Worm (Caenorhabditis elegans) whole organism, L1 larva: Measurements from ENCODE around the gene T24D5.3.
"Not testable (repeated sequence)": the region's sequence is repeated elsewhere in the genome, so short reads cannot be mapped to it uniquely, and the experiment has no call there.

ENCODE experiments used
- Y116A8C.19 ChIP-seq: sonication (generic microtip); optimal IDR thresholded peaks from 2 replicates; lab custom pipeline; 2016; ENCODE audit warnings: missing compliant biosample characterization, missing genetic modification characterization, borderline replicate concordance
- alr-1 ChIP-seq: fragments of 200-800 bp; sonication (Bioruptor generic); optimal IDR thresholded peaks from 2 replicates; lab custom pipeline; 2018; ENCODE audit warnings: borderline replicate concordance, mild to moderate bottlenecking, missing genetic modification characterization, missing compliant biosample characterization
- blmp-1 ChIP-seq: fragments of 150-350 bp; optimal IDR thresholded peaks from 2 replicates; lab custom pipeline; 2014; ENCODE audit warnings: missing biosample characterization, missing genetic modification characterization
- ceh-63 ChIP-seq: fragments of 200-800 bp; sonication (Bioruptor generic); optimal IDR thresholded peaks from 2 replicates; lab custom pipeline; 2018; ENCODE audit warnings: mild to moderate bottlenecking, missing genetic modification characterization, missing compliant biosample characterization
- ceh-8 ChIP-seq: fragments of 200-800 bp; sonication (Bioruptor generic); optimal IDR thresholded peaks from 2 replicates; lab custom pipeline; 2018; ENCODE audit warnings: mild to moderate bottlenecking, missing genetic modification characterization, moderate library complexity, missing compliant biosample characterization
- ceh-90 ChIP-seq: sonication (generic microtip); optimal IDR thresholded peaks from 2 replicates; lab custom pipeline; 2016; ENCODE audit warnings: missing genetic modification characterization, missing compliant biosample characterization
- efl-1 ChIP-seq, 4 experiments: fragments of 150-350 bp; optimal IDR thresholded peaks in 3 of 4; peaks in 1 of 4; 1 replicate in 1 of 4; 2 replicates in 3 of 4; lab custom pipeline; 2014; ENCODE audit warnings: missing biosample characterization in 2 of 4, missing genetic modification characterization in 2 of 4, missing genetic modification reagents in 2 of 4
- elt-2 ChIP-seq: sonication (generic microtip); optimal IDR thresholded peaks from 2 replicates; lab custom pipeline; 2016; ENCODE audit warnings: missing genetic modification characterization, mild to moderate bottlenecking, inconsistent platforms, missing compliant biosample characterization, missing genetic modification reagents
- fkh-8 ChIP-seq: sonication (generic microtip); optimal IDR thresholded peaks from 2 replicates; lab custom pipeline; 2016; ENCODE audit warnings: mild to moderate bottlenecking, missing genetic modification characterization, missing compliant biosample characterization
- fos-1 ChIP-seq: fragments of 150-350 bp; optimal IDR thresholded peaks from 2 replicates; lab custom pipeline; 2014; ENCODE audit warnings: missing biosample characterization, missing genetic modification characterization
- grh-1 ChIP-seq: fragments of 200-800 bp; sonication (Bioruptor generic); IDR thresholded peaks from 2 replicates; pipeline ENCODE4 v1.3.6; 2022; ENCODE audit warnings: missing genetic modification reagents, missing genetic modification characterization, missing compliant biosample characterization
- hlh-4 ChIP-seq: sonication (generic microtip); optimal IDR thresholded peaks from 2 replicates; lab custom pipeline; 2016; ENCODE audit warnings: mild to moderate bottlenecking, missing genetic modification characterization, missing compliant biosample characterization
- irx-1 ChIP-seq: sonication (generic microtip); optimal IDR thresholded peaks from 2 replicates; lab custom pipeline; 2016; ENCODE audit warnings: missing genetic modification characterization, missing compliant biosample characterization
- isw-1 ChIP-seq: fragments of 200-800 bp; sonication (Bioruptor generic); IDR thresholded peaks from 2 replicates; pipeline ENCODE4 v1.3.6; 2022; ENCODE audit warnings: missing genetic modification characterization, missing compliant biosample characterization
- lin-15B ChIP-seq: fragments of 150-350 bp; sonication (generic microtip); optimal IDR thresholded peaks from 3 replicates; lab custom pipeline; 2014; ENCODE audit warnings: missing biosample characterization, missing genetic modification characterization
- mef-2 ChIP-seq: fragments of 150-350 bp; optimal IDR thresholded peaks from 2 replicates; lab custom pipeline; 2014; ENCODE audit warnings: missing biosample characterization, missing genetic modification characterization
- mep-1 ChIP-seq: fragments of 150-350 bp; optimal IDR thresholded peaks from 2 replicates; lab custom pipeline; 2014; ENCODE audit warnings: missing biosample characterization, missing genetic modification characterization
- nhr-11 ChIP-seq: fragments of 150-350 bp; optimal IDR thresholded peaks from 2 replicates; lab custom pipeline; 2014; ENCODE audit warnings: missing biosample characterization, missing genetic modification characterization
- nhr-20 ChIP-seq: sonication (generic microtip); optimal IDR thresholded peaks from 2 replicates; lab custom pipeline; 2016; ENCODE audit warnings: mild to moderate bottlenecking, missing genetic modification characterization, missing compliant biosample characterization
- nhr-237 ChIP-seq: fragments of 150-350 bp; optimal IDR thresholded peaks from 2 replicates; lab custom pipeline; 2014; ENCODE audit warnings: missing biosample characterization, missing genetic modification characterization
- nhr-28 ChIP-seq: fragments of 150-350 bp; optimal IDR thresholded peaks from 2 replicates; lab custom pipeline; 2014; ENCODE audit warnings: missing biosample characterization, missing genetic modification characterization
- nhr-71 ChIP-seq: sonication (generic microtip); optimal IDR thresholded peaks from 2 replicates; lab custom pipeline; 2016; ENCODE audit warnings: mild to moderate bottlenecking, missing genetic modification characterization, moderate library complexity, missing compliant biosample characterization
- nhr-77 ChIP-seq: fragments of 150-350 bp; optimal IDR thresholded peaks from 2 replicates; lab custom pipeline; 2014; ENCODE audit warnings: missing biosample characterization, missing genetic modification characterization
- nhr-90 ChIP-seq: sonication (generic microtip); optimal IDR thresholded peaks from 2 replicates; lab custom pipeline; 2016; ENCODE audit warnings: mild to moderate bottlenecking, missing genetic modification characterization, missing compliant biosample characterization; ENCODE audit not compliant: poor library complexity
- skn-1 ChIP-seq: fragments of 150-350 bp; optimal IDR thresholded peaks from 2 replicates; lab custom pipeline; 2014; ENCODE audit warnings: missing biosample characterization, missing genetic modification characterization
- snpc-4 ChIP-seq: fragments of 150-350 bp; optimal IDR thresholded peaks from 2 replicates; lab custom pipeline; 2014; ENCODE audit warnings: missing biosample characterization, missing genetic modification characterization
- sox-4 ChIP-seq: sonication (generic microtip); optimal IDR thresholded peaks from 2 replicates; lab custom pipeline; 2016; ENCODE audit warnings: missing genetic modification characterization, missing compliant biosample characterization
- sup-37 ChIP-seq: fragments of 200-800 bp; sonication (Bioruptor generic); optimal IDR thresholded peaks from 2 replicates; lab custom pipeline; 2018; ENCODE audit warnings: mild to moderate bottlenecking, missing genetic modification characterization, missing compliant biosample characterization
- swsn-7 ChIP-seq: sonication (generic microtip); optimal IDR thresholded peaks from 2 replicates; lab custom pipeline; 2016; ENCODE audit warnings: missing genetic modification characterization, missing compliant biosample characterization
- tbx-2 ChIP-seq: sonication (generic microtip); optimal IDR thresholded peaks from 2 replicates; lab custom pipeline; 2016; ENCODE audit warnings: missing genetic modification characterization, missing compliant biosample characterization
- unc-62 ChIP-seq: fragments of 150-350 bp; optimal IDR thresholded peaks from 2 replicates; lab custom pipeline; 2014; ENCODE audit warnings: missing biosample characterization, missing genetic modification reagents, missing genetic modification characterization
- unc-86 ChIP-seq: sonication (generic microtip); optimal IDR thresholded peaks from 2 replicates; lab custom pipeline; 2016; ENCODE audit warnings: missing genetic modification characterization, missing compliant biosample characterization
- xbp-1 ChIP-seq: sonication (generic microtip); optimal IDR thresholded peaks from 2 replicates; lab custom pipeline; 2016; ENCODE audit warnings: missing genetic modification characterization, missing compliant biosample characterization
- zag-1 ChIP-seq: fragments of 150-350 bp; optimal IDR thresholded peaks from 2 replicates; lab custom pipeline; 2014; ENCODE audit warnings: missing biosample characterization, missing genetic modification characterization
- ztf-11 ChIP-seq, 2 experiments: sonication (generic microtip); optimal IDR thresholded peaks; 2 replicates each; lab custom pipeline; 2016 to 2017; ENCODE audit warnings: missing genetic modification characterization in 2 of 2, missing biosample characterization in 1 of 2, missing compliant biosample characterization in 1 of 2

Gene T24D5.3

ce11 chrX:12603322-12603984, 23.6 kb downstream of the T24D5.3 start, which contains the start of the genes T24D5.6 and R09A8.9:
T24D5.6 (plus strand) TSS chrX:12603622.
R09A8.9 (plus strand) TSS chrX:12603934.
- TF ChIP-seq nhr-20 = no peak

- TF ChIP-seq nhr-90 (tag; lab: Kevin White, UChicago); sup-37 (GFP tag; lab: Kevin White, UChicago); elt-2 (tag; lab: Kevin White, UChicago): not testable (repeated sequence)
These were observed 33.6 kb downstream of the T24D5.3 start, which contains the start of gene R09A8.1 for ce11 chrX:12613451-12613850. R09A8.1 (plus strand) TSS chrX:12613751.

ce11 chrX:12618447-12618846, 38.6 kb downstream of the T24D5.3 start:
- TF ChIP-seq unc-86 (no peak), fos-1 (tag; lab: Kevin White, UChicago) (no peak), Y116A8C.19 (no peak), alr-1 (tag; lab: Kevin White, UChicago) (no peak), skn-1 (no peak), zag-1 (no peak), mep-1 (no peak), swsn-7 (tag; lab: Kevin White, UChicago) (no peak), blmp-1 (tag; lab: Kevin White, UChicago) (no peak), nhr-71 (no peak), snpc-4 (no peak)

ce11 chrX:12619165-12619564, 39.3 kb downstream of the T24D5.3 start, which contains the start of gene R09A8.2:
R09A8.2 (plus strand) TSS chrX:12619465.
- TF ChIP-seq xbp-1 (tag; lab: Kevin White, UChicago) = no peak
- TF ChIP-seq grh-1 = no peak
- TF ChIP-seq sup-37 (GFP tag; lab: Kevin White, UChicago) = no peak
- no peak for TF ChIP-seq ceh-63 (GFP tag; lab: Kevin White, UChicago)
- no peak for TF ChIP-seq alr-1 (tag; lab: Kevin White, UChicago)
- TF ChIP-seq mef-2 (tag; lab: Kevin White, UChicago) = no peak
- no peak for TF ChIP-seq nhr-90 (tag; lab: Kevin White, UChicago)
- no peak for TF ChIP-seq lin-15B (tag; lab: Kevin White, UChicago)
- TF ChIP-seq irx-1 = no peak
- no peak for TF ChIP-seq sox-4 (tag; lab: Kevin White, UChicago)
- no peak for TF ChIP-seq ceh-90 (tag; lab: Kevin White, UChicago)
- TF ChIP-seq blmp-1 (tag; lab: Kevin White, UChicago) = no peak
- TF ChIP-seq tbx-2 (tag; lab: Kevin White, UChicago) = no peak

- TF ChIP-seq hlh-4 (tag; lab: Kevin White, UChicago) (no peak), ztf-11 (tag; optimal IDR thresholded peaks at IDR 0.05; lab: Kevin White, UChicago) (no peak), nhr-28 (no peak), nhr-237 (tag; lab: Kevin White, UChicago) (no peak), efl-1 (optimal IDR thresholded peaks at IDR 0.05; lab: Kevin White, UChicago) (no peak), efl-1 (GFP tag; optimal IDR thresholded peaks at IDR 0.05 in 1 of 2; lab: Kevin White, UChicago) (no peak), fkh-8 (tag; lab: Kevin White, UChicago) (no peak), unc-62 (GFP tag; lab: Kevin White, UChicago) (no peak), snpc-4 (no peak), nhr-11 (tag; lab: Kevin White, UChicago) (no peak), isw-1 (no peak), ceh-8 (GFP tag; lab: Kevin White, UChicago) (no peak), nhr-77 (tag; lab: Kevin White, UChicago) (no peak)
These were observed 40.4 kb downstream of the T24D5.3 start for ce11 chrX:12620310-12620709.
